Worm (Caenorhabditis elegans): ENCODE measurements around the gene srsx-16.

- TF ChIP-seq ceh-28 (tag; optimal IDR thresholded peaks at IDR 0.05) (no peak), ceh-82 (tag; optimal IDR thresholded peaks at IDR 0.05) (no peak)
These were observed 12.2 kb downstream of the srsx-16 start for ce11 chrIV:5607343-5607742.

Data from whole organism, L4 larva.